Fruit fly (Drosophila melanogaster) whole organism: ENCODE data around the gene CG13114.

Experiments used
- CG8478 ChIP-seq: fragments of >200 bp; optimal IDR thresholded peaks from 2 replicates; lab custom pipeline; 2018; ENCODE audit warnings: inconsistent platforms
- Dll ChIP-seq: fragments of >200 bp; optimal IDR thresholded peaks from 2 replicates; lab custom pipeline; 2017
- pan ChIP-seq: fragments of >200 bp; optimal IDR thresholded peaks from 2 replicates; lab custom pipeline; 2017
- psq ChIP-seq: fragments of >200 bp; optimal IDR thresholded peaks from 2 replicates; lab custom pipeline; 2017
- usp ChIP-seq: fragments of >200 bp; optimal IDR thresholded peaks from 2 replicates; lab custom pipeline; 2017; ENCODE audit warnings: missing biosample characterization, missing genetic modification characterization, mixed read lengths

dm6 chr2L:9497285-9497660, 48.3 kb upstream of the CG13114 start:
- TF ChIP-seq pan (lab: Kevin White, UChicago): no peak
- no peak for TF ChIP-seq usp (GFP tag; lab: Kevin White, UChicago)
- TF ChIP-seq CG8478 (lab: Kevin White, UChicago): no peak
- TF ChIP-seq psq (lab: Kevin White, UChicago): no peak
- TF ChIP-seq Dll (lab: Kevin White, UChicago): no peak
